Fruit fly (Drosophila melanogaster) S2 (cell line): ENCODE data around the gene Ubc87F.

Experiments used
- CG8478 ChIP-seq: fragments of >200 bp; optimal IDR thresholded peaks from 2 replicates; lab custom pipeline; 2018
- CTCF ChIP-seq, 2 experiments: fragments of >200 bp; optimal IDR thresholded peaks; 2 replicates each; lab custom pipeline; 2018

The Ubc87F gene

DNA sequence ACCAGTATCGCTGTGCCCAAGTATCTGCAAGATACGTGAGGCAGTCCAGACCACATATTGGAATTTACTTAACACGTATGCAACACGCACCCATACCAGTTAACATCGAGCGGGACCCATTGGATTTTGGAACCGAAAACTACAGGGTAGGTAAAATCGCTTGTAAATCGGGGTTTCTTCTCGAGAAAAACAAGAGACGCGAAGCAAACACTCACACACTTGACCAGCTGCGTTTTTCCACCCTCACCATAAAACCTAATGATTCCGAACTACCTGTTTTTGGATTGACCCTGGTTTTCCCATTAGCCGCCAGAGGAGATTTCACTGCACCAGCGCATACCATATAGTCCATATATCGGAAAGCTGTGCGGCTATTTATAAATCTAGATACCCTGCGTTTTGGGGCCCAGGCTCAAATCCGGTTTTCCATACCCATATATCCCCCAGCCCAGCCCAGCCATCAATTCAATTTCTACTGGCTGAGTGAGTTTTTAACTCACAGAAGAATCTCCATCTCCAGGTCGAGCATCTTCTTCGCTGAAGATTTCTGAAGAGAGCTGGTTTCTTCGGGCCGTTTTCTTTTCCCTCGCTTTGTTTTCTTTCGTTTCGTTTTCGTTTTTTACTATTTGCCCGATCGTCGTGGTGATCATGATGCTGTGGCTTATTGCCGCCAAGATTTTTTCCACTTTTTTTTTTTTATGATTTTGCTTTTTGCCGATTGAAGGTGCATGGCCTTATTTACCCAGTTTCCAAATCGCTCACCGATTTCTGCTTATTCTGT lies 2.1 kb downstream of the Ubc87F start:
- TF ChIP-seq CG8478 (lab: Kevin White, UChicago) = no peak
- no peak for TF ChIP-seq CTCF (optimal IDR thresholded peaks at IDR 0.05; lab: Kevin White, UChicago)

- TF ChIP-seq CTCF (optimal IDR thresholded peaks at IDR 0.05; lab: Kevin White, UChicago) (no peak), CG8478 (lab: Kevin White, UChicago) (no peak)
Observed at dm6 chr3R:13715012-13715673, 2.8 kb downstream of the Ubc87F start, which contains the start of gene kmr. TSS of gene kmr (plus strand) at chr3R:13715207.

DNA sequence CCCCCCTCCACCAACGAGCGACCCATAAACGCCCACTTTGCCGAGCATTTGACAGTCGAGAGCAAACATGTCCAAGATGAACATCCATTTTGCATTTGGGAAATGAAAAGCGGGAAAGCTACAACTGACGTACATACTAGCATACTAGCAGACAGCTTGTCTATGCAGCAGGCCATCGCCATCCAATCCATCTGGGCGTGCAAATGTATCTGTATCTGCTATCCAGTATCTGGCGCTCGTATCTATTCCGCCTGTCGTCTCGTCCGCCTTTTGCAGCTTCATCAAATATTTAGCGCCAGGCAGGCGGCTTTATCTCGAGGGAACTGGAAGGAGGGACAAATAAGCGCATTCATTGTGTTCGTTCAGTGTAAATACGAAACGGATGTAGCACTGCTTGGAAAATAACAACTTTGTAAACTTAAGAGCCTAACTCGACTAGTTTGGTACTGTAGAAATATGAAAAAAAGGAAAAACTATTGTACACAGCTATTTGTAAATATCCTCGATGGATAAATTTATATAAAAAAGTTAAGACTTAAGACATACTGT lies 3.9 kb downstream of the Ubc87F start:
- TF ChIP-seq CTCF (optimal IDR thresholded peaks at IDR 0.05; lab: Kevin White, UChicago) = no peak
- no peak for TF ChIP-seq CG8478 (lab: Kevin White, UChicago)

- TF ChIP-seq CG8478 (lab: Kevin White, UChicago) (no peak), CTCF (optimal IDR thresholded peaks at IDR 0.05; lab: Kevin White, UChicago) (no peak)
Observed at dm6 chr3R:13713541-13713940, 4.4 kb downstream of the Ubc87F start.

DNA sequence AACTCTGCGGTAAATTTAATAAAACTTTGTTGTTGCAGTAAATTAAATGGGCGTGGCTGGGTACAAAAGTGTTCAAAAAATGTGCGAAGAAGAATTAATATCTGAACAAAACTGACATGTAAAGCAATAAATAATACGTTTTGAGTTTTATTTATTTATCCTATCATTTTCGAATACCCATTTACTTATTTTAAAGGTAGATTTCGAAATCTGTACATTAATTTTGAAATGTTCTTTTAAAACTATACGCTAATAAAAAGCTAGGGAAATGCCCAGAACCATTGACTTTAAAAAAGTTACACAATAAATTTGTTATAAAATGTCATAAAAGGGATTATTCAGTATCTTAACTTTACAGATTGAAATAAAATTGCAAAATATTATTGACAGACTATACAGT lies 6.2 kb downstream of the Ubc87F start, which contains the start of the genes primo-1 and primo-2:
Gene primo-1 (minus strand): TSS at position 101 of the 400 bp plus-strand sequence.
Gene primo-2 (minus strand): TSS at position 101 of the 400 bp plus-strand sequence.
- TF ChIP-seq CTCF (optimal IDR thresholded peaks at IDR 0.05; lab: Kevin White, UChicago) = no peak
- no peak for TF ChIP-seq CG8478 (lab: Kevin White, UChicago)

DNA sequence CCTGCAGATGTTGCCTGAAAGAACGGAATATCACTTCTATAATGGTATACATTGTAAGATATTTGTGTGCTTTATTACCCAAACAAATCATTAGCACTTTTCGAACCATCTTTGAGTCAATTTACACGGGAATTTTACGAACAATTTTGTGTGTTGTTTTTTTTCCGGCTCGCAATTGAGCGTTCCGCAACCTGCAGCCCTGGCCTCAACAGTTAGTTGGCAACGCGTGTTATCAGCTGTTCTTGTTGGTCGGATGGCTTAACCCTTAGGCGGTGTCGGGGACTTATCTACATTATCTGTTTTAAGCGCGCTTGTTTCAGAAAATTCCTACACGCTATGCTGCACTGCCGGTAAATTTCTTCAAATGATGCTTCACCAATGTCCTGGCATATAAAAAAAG lies 7.3 kb downstream of the Ubc87F start:
- TF ChIP-seq CTCF (optimal IDR thresholded peaks at IDR 0.05; lab: Kevin White, UChicago) (peak in 1 of 2 experiments; percentile 22), CG8478 (lab: Kevin White, UChicago) (no peak)

DNA sequence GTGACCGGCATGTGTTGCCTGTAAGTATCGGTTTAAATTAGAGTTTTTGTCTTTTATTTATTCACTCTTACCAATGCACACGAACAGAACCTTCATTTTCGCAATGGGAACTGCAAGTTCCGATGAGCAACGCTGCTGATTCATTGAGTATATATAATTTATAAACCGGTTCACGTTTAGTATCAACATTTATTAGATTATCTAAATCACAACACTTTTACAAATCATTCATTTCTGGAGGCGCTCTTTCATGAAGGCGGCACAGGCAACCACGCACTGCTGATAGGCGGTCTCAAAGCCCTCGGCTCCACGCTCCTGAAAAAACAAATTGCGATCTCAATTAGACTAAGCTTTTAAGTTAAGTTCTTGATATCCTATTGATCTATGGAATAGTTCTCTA lies 8.1 kb downstream of the Ubc87F start, which contains the start of gene Argp:
Gene Argp (minus strand): TSS at position 101 of the 400 bp plus-strand sequence.
- no peak for TF ChIP-seq CTCF (optimal IDR thresholded peaks at IDR 0.05; lab: Kevin White, UChicago)
- no peak for TF ChIP-seq CG8478 (lab: Kevin White, UChicago)

- no peak for TF ChIP-seq CG8478 (lab: Kevin White, UChicago)
- no peak for TF ChIP-seq CTCF (optimal IDR thresholded peaks at IDR 0.05; lab: Kevin White, UChicago)
Observed at dm6 chr3R:13706457-13706856, 11.5 kb downstream of the Ubc87F start, which contains the start of gene Adgf-C. TSS of gene Adgf-C (plus strand) at chr3R:13706757.

dm6 chr3R:13705292-13705885 lies 12.6 kb downstream of the Ubc87F start, which contains the start of gene Adgf-D:
TSS of gene Adgf-D (minus strand) at chr3R:13705402.
- TF ChIP-seq CG8478 (lab: Kevin White, UChicago) (no peak), CTCF (optimal IDR thresholded peaks at IDR 0.05; lab: Kevin White, UChicago) (no peak)

DNA sequence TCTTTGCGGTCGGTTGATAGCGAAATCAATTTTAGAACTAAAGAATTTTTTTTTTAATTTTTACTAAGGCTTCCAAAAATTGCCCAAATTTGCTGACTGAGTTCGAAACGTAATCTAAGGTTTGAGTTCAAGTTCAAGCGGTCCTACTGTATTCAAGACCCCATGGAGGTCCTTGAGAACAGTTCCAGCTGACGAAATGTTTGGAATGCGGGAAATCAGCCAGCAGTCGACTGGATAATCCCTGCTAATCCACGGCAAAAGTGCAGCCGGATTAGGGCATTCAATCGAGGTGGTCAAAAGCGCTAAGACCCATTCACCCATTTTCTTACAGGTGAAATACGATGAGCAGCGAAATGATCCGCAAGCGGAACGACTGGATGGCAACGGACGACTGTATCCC lies 17.2 kb downstream of the Ubc87F start, which contains the start of gene f-cup:
Gene f-cup (minus strand): TSS at position 101 of the 400 bp plus-strand sequence.
- TF ChIP-seq CTCF (optimal IDR thresholded peaks at IDR 0.05; lab: Kevin White, UChicago) (no peak), CG8478 (lab: Kevin White, UChicago) (no peak)

dm6 chr3R:13700192-13700591 lies 17.8 kb downstream of the Ubc87F start, which contains the start of gene ninaB:
TSS of gene ninaB (plus strand) at chr3R:13700565.
- TF ChIP-seq CG8478 (lab: Kevin White, UChicago) = no peak
- no peak for TF ChIP-seq CTCF (optimal IDR thresholded peaks at IDR 0.05; lab: Kevin White, UChicago)

- TF ChIP-seq CTCF (optimal IDR thresholded peaks at IDR 0.05; lab: Kevin White, UChicago) (peak in 1 of 2 experiments; percentile 10), CG8478 (lab: Kevin White, UChicago) (no peak)
Observed at dm6 chr3R:13699350-13699749, 18.6 kb downstream of the Ubc87F start.

DNA sequence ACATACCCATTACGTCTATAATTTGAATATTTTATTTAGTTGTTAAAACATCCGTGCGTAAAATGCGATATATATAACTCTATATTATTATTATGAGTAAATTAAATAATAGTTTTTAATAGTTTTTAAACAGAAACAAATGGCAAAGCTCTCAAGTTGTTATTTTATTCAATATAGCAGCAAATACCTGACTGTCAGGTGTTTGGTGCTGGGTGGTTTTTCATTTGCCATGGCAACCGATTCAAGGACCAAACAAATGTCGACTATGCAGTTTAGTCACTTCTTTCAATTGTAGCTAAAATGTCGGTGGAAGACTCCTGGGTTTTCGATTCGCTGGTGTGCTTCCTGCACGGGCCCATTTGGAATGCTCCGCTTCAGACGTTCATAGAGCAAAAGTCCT lies 24.2 kb downstream of the Ubc87F start, which contains the start of gene CG14367:
Gene CG14367 (plus strand): TSS at position 301 of the 400 bp plus-strand sequence.
- TF ChIP-seq CG8478 (lab: Kevin White, UChicago) = no peak
- TF ChIP-seq CTCF (optimal IDR thresholded peaks at IDR 0.05; lab: Kevin White, UChicago) = no peak
